Worm (Caenorhabditis elegans) whole organism, L1 larva: Measurements from ENCODE around the gene ZK643.2.

Experiments
- C16A3.4 ChIP-seq: fragments of 150-350 bp; optimal IDR thresholded peaks from 2 replicates; lab custom pipeline; 2014; ENCODE audit warnings: missing biosample characterization, missing genetic modification characterization
- C34B4.2 ChIP-seq: sonication (generic microtip); optimal IDR thresholded peaks from 2 replicates; lab custom pipeline; 2017; ENCODE audit warnings: mild to moderate bottlenecking, missing genetic modification characterization, missing compliant biosample characterization
- F16B12.6 ChIP-seq: fragments of 150-350 bp; optimal IDR thresholded peaks from 2 replicates; lab custom pipeline; 2014; ENCODE audit warnings: missing biosample characterization, missing genetic modification characterization
- Y116A8C.19 ChIP-seq: sonication (generic microtip); optimal IDR thresholded peaks from 2 replicates; lab custom pipeline; 2016; ENCODE audit warnings: missing compliant biosample characterization, missing genetic modification characterization, borderline replicate concordance
- aha-1 ChIP-seq: fragments of 150-350 bp; optimal IDR thresholded peaks from 2 replicates; lab custom pipeline; 2014; ENCODE audit warnings: missing biosample characterization, missing genetic modification characterization
- alr-1 ChIP-seq: fragments of 200-800 bp; sonication (Bioruptor generic); optimal IDR thresholded peaks from 2 replicates; lab custom pipeline; 2018; ENCODE audit warnings: borderline replicate concordance, mild to moderate bottlenecking, missing genetic modification characterization, missing compliant biosample characterization
- aly-2 ChIP-seq: fragments of 150-350 bp; optimal IDR thresholded peaks from 2 replicates; lab custom pipeline; 2014; ENCODE audit warnings: missing biosample characterization, missing genetic modification characterization
- ama-1 ChIP-seq: fragments of 150-350 bp; optimal IDR thresholded peaks from 2 replicates; lab custom pipeline; 2014
- blmp-1 ChIP-seq: fragments of 150-350 bp; optimal IDR thresholded peaks from 2 replicates; lab custom pipeline; 2014; ENCODE audit warnings: missing biosample characterization, missing genetic modification characterization
- ceh-63 ChIP-seq: fragments of 200-800 bp; sonication (Bioruptor generic); optimal IDR thresholded peaks from 2 replicates; lab custom pipeline; 2018; ENCODE audit warnings: mild to moderate bottlenecking, missing genetic modification characterization, missing compliant biosample characterization
- ceh-88 ChIP-seq: fragments of 200-800 bp; sonication (Bioruptor generic); IDR thresholded peaks from 2 replicates; pipeline ENCODE4 v1.3.6; 2022; ENCODE audit warnings: missing genetic modification characterization, missing compliant biosample characterization
- ceh-90 ChIP-seq: sonication (generic microtip); optimal IDR thresholded peaks from 2 replicates; lab custom pipeline; 2016; ENCODE audit warnings: missing genetic modification characterization, missing compliant biosample characterization
- dpl-1 ChIP-seq, 3 experiments: fragments of 150-350 bp in 2 of 3; sonication (generic microtip) in 1 of 3; optimal IDR thresholded peaks; 2 replicates each; lab custom pipeline; 2014 to 2017; ENCODE audit warnings: missing biosample characterization in 3 of 3, missing genetic modification characterization in 3 of 3, missing genetic modification reagents in 3 of 3
- efl-1 ChIP-seq, 4 experiments: fragments of 150-350 bp; optimal IDR thresholded peaks in 3 of 4; peaks in 1 of 4; 1 replicate in 1 of 4; 2 replicates in 3 of 4; lab custom pipeline; 2014; ENCODE audit warnings: missing biosample characterization in 2 of 4, missing genetic modification characterization in 2 of 4, missing genetic modification reagents in 2 of 4
- efl-3 ChIP-seq: fragments of 200-800 bp; sonication (Bioruptor generic); optimal IDR thresholded peaks from 2 replicates; lab custom pipeline; 2018; ENCODE audit warnings: mild to moderate bottlenecking, missing genetic modification characterization, missing compliant biosample characterization
- elt-3 ChIP-seq, 6 experiments: fragments of 150-350 bp in 1 of 6; sonication (generic microtip); optimal IDR thresholded peaks; 2 replicates each; lab custom pipeline; 2017 to 2018; ENCODE audit warnings: missing biosample characterization in 6 of 6, missing genetic modification characterization in 6 of 6, inconsistent platforms in 1 of 6
- ets-5 ChIP-seq: fragments of 200-800 bp; sonication (Bioruptor generic); IDR thresholded peaks from 2 replicates; pipeline ENCODE4 v1.3.6; 2022; ENCODE audit warnings: missing genetic modification characterization, missing compliant biosample characterization
- fkh-10 ChIP-seq: sonication (generic microtip); optimal IDR thresholded peaks from 2 replicates; lab custom pipeline; 2017; ENCODE audit warnings: missing biosample characterization, missing genetic modification reagents, missing genetic modification characterization
- grh-1 ChIP-seq: fragments of 200-800 bp; sonication (Bioruptor generic); IDR thresholded peaks from 2 replicates; pipeline ENCODE4 v1.3.6; 2022; ENCODE audit warnings: missing genetic modification reagents, missing genetic modification characterization, missing compliant biosample characterization
- isw-1 ChIP-seq: fragments of 200-800 bp; sonication (Bioruptor generic); IDR thresholded peaks from 2 replicates; pipeline ENCODE4 v1.3.6; 2022; ENCODE audit warnings: missing genetic modification characterization, missing compliant biosample characterization
- jun-1 ChIP-seq: fragments of 150-350 bp; optimal IDR thresholded peaks from 2 replicates; lab custom pipeline; 2014; ENCODE audit warnings: missing biosample characterization, missing genetic modification reagents, missing genetic modification characterization
- lin-14 ChIP-seq: fragments of 200-800 bp; sonication (Bioruptor generic); optimal IDR thresholded peaks from 2 replicates; lab custom pipeline; 2018; ENCODE audit warnings: mild to moderate bottlenecking, missing genetic modification characterization, moderate library complexity, missing compliant biosample characterization
- lin-35 ChIP-seq, 2 experiments: fragments of 150-350 bp; optimal IDR thresholded peaks; 2 replicates each; lab custom pipeline; 2014; ENCODE audit warnings: missing biosample characterization in 2 of 2, missing genetic modification characterization in 2 of 2, missing genetic modification reagents in 2 of 2
- lir-3 ChIP-seq: sonication (generic microtip); optimal IDR thresholded peaks from 2 replicates; lab custom pipeline; 2016; ENCODE audit warnings: mild to moderate bottlenecking, missing genetic modification characterization, moderate library complexity, missing compliant biosample characterization; ENCODE audit not compliant: poor library complexity
- mdl-1 ChIP-seq, 2 experiments: fragments of 150-350 bp; optimal IDR thresholded peaks; 2 replicates each; lab custom pipeline; 2014 to 2017; ENCODE audit warnings: missing biosample characterization in 2 of 2, missing genetic modification characterization in 2 of 2, inconsistent platforms in 1 of 2
- mef-2 ChIP-seq: fragments of 150-350 bp; optimal IDR thresholded peaks from 2 replicates; lab custom pipeline; 2014; ENCODE audit warnings: missing biosample characterization, missing genetic modification characterization
- mep-1 ChIP-seq: fragments of 150-350 bp; optimal IDR thresholded peaks from 2 replicates; lab custom pipeline; 2014; ENCODE audit warnings: missing biosample characterization, missing genetic modification characterization
- nhr-19 ChIP-seq: fragments of 200-800 bp; sonication (Bioruptor generic); conservative IDR thresholded peaks from 2 replicates; pipeline ENCODE4 v1.3.6; 2022; ENCODE audit warnings: missing genetic modification characterization, missing compliant biosample characterization
- nhr-20 ChIP-seq: sonication (generic microtip); optimal IDR thresholded peaks from 2 replicates; lab custom pipeline; 2016; ENCODE audit warnings: mild to moderate bottlenecking, missing genetic modification characterization, missing compliant biosample characterization
- nhr-28 ChIP-seq: fragments of 150-350 bp; optimal IDR thresholded peaks from 2 replicates; lab custom pipeline; 2014; ENCODE audit warnings: missing biosample characterization, missing genetic modification characterization
- nhr-47 ChIP-seq: sonication (generic microtip); optimal IDR thresholded peaks from 2 replicates; lab custom pipeline; 2016; ENCODE audit warnings: mild to moderate bottlenecking, missing genetic modification characterization, moderate library complexity, missing compliant biosample characterization
- nhr-71 ChIP-seq: sonication (generic microtip); optimal IDR thresholded peaks from 2 replicates; lab custom pipeline; 2016; ENCODE audit warnings: mild to moderate bottlenecking, missing genetic modification characterization, moderate library complexity, missing compliant biosample characterization
- nhr-84 ChIP-seq: sonication (generic microtip); optimal IDR thresholded peaks from 2 replicates; lab custom pipeline; 2017; ENCODE audit warnings: missing biosample characterization, missing genetic modification characterization
- pqm-1 ChIP-seq: sonication (generic microtip); optimal IDR thresholded peaks from 3 replicates; lab custom pipeline; 2017; ENCODE audit warnings: missing biosample characterization, missing genetic modification characterization
- skn-1 ChIP-seq: fragments of 150-350 bp; optimal IDR thresholded peaks from 2 replicates; lab custom pipeline; 2014; ENCODE audit warnings: missing biosample characterization, missing genetic modification characterization
- snu-23 ChIP-seq: sonication (generic microtip); optimal IDR thresholded peaks from 2 replicates; lab custom pipeline; 2016; ENCODE audit warnings: missing genetic modification characterization, missing compliant biosample characterization
- sup-37 ChIP-seq: fragments of 200-800 bp; sonication (Bioruptor generic); optimal IDR thresholded peaks from 2 replicates; lab custom pipeline; 2018; ENCODE audit warnings: mild to moderate bottlenecking, missing genetic modification characterization, missing compliant biosample characterization
- swsn-7 ChIP-seq: sonication (generic microtip); optimal IDR thresholded peaks from 2 replicates; lab custom pipeline; 2016; ENCODE audit warnings: missing genetic modification characterization, missing compliant biosample characterization
- tbx-2 ChIP-seq: sonication (generic microtip); optimal IDR thresholded peaks from 2 replicates; lab custom pipeline; 2016; ENCODE audit warnings: missing genetic modification characterization, missing compliant biosample characterization
- unc-130 ChIP-seq: fragments of 150-350 bp; optimal IDR thresholded peaks from 2 replicates; lab custom pipeline; 2017; ENCODE audit warnings: missing biosample characterization, missing genetic modification characterization, inconsistent platforms
- unc-62 ChIP-seq: fragments of 150-350 bp; optimal IDR thresholded peaks from 2 replicates; lab custom pipeline; 2014; ENCODE audit warnings: missing biosample characterization, missing genetic modification reagents, missing genetic modification characterization
- unc-98 ChIP-seq: fragments of 200-800 bp; sonication (Bioruptor generic); IDR thresholded peaks from 2 replicates; pipeline ENCODE4 v1.3.6; 2022; ENCODE audit warnings: missing genetic modification characterization, missing compliant biosample characterization
- vab-15 ChIP-seq: sonication (generic microtip); optimal IDR thresholded peaks from 2 replicates; lab custom pipeline; 2017; ENCODE audit warnings: missing genotype, mild to moderate bottlenecking, missing genetic modification characterization, missing compliant biosample characterization
- xbp-1 ChIP-seq: sonication (generic microtip); optimal IDR thresholded peaks from 2 replicates; lab custom pipeline; 2016; ENCODE audit warnings: missing genetic modification characterization, missing compliant biosample characterization
- ztf-11 ChIP-seq, 2 experiments: sonication (generic microtip); optimal IDR thresholded peaks; 2 replicates each; lab custom pipeline; 2016 to 2017; ENCODE audit warnings: missing genetic modification characterization in 2 of 2, missing biosample characterization in 1 of 2, missing compliant biosample characterization in 1 of 2
- ztf-4 ChIP-seq: fragments of 150-350 bp; optimal IDR thresholded peaks from 2 replicates; lab custom pipeline; 2014; ENCODE audit warnings: missing biosample characterization, missing genetic modification characterization

ZK643.2 gene

ce11 chrIII:8956146-8956646 lies at the start of gene ZK643.2, which contains the start of gene ZK643.5 (continued):
- TF ChIP-seq C16A3.4 (tag; lab: Kevin White, UChicago) = peak; percentile 66
- peak; percentile 72 for TF ChIP-seq tbx-2
- TF ChIP-seq nhr-84 (tag; lab: Kevin White, UChicago) = no peak
- TF ChIP-seq mdl-1 (tag; optimal IDR thresholded peaks at IDR 0.05; lab: Kevin White, UChicago) = peak in 1 of 2 experiments; percentile 67
- TF ChIP-seq blmp-1 = peak; percentile 70
- peak in 1 of 6 experiments; percentile 56 for TF ChIP-seq elt-3 (tag; optimal IDR thresholded peaks at IDR 0.05; lab: Kevin White, UChicago)
- peak; percentile 75 to 86 (median 79) for TF ChIP-seq dpl-1 (GFP tag; optimal IDR thresholded peaks at IDR 0.05; lab: Kevin White, UChicago)
- TF ChIP-seq unc-130 (tag; lab: Kevin White, UChicago) = peak; percentile 26
- TF ChIP-seq lin-35 (GFP tag; optimal IDR thresholded peaks at IDR 0.05; lab: Kevin White, UChicago) = peak; percentile 76 to 90
- TF ChIP-seq ztf-4 (tag; lab: Kevin White, UChicago) = peak; percentile 11
- peak; percentile 63 for TF ChIP-seq nhr-19
- no peak for TF ChIP-seq unc-98 (GFP tag; lab: Robert Waterston, UW)
- peak; percentile 73 for TF ChIP-seq xbp-1
- TF ChIP-seq jun-1 (tag; lab: Kevin White, UChicago) = no peak
- TF ChIP-seq ceh-63 (GFP tag; lab: Kevin White, UChicago) = no peak
- peak; percentile 57 to 79 for TF ChIP-seq efl-1 (optimal IDR thresholded peaks at IDR 0.05; lab: Kevin White, UChicago)
- TF ChIP-seq efl-1 (GFP tag; optimal IDR thresholded peaks at IDR 0.05 in 1 of 2; lab: Kevin White, UChicago) = peak; percentile 82 to 96
- TF ChIP-seq Y116A8C.19 = no peak
- no peak for TF ChIP-seq C34B4.2 (tag; lab: Kevin White, UChicago)
- TF ChIP-seq nhr-71 = peak; percentile 80
- no peak for TF ChIP-seq ceh-88 (GFP tag; lab: Robert Waterston, UW)
- TF ChIP-seq mef-2 (tag; lab: Kevin White, UChicago) = no peak
- TF ChIP-seq fkh-10 (GFP tag; lab: Kevin White, UChicago) = no peak
- TF ChIP-seq lir-3 (tag; lab: Kevin White, UChicago) = peak; percentile 68
- TF ChIP-seq unc-62 (GFP tag; lab: Kevin White, UChicago) = no peak
- TF ChIP-seq ceh-90 = no peak
- TF ChIP-seq F16B12.6 (tag; lab: Kevin White, UChicago) = peak; percentile 87
- no peak for TF ChIP-seq ets-5 (GFP tag; lab: Robert Waterston, UW)
- peak; percentile 74 for TF ChIP-seq nhr-20 (tag; lab: Kevin White, UChicago)
- TF ChIP-seq mep-1 (tag; lab: Kevin White, UChicago) = peak; percentile 72
- TF ChIP-seq ama-1 (lab: Kevin White, UChicago) = no peak
- peak in 1 of 2 experiments; percentile 7 for TF ChIP-seq ztf-11 (tag; optimal IDR thresholded peaks at IDR 0.05; lab: Kevin White, UChicago)

DNA sequence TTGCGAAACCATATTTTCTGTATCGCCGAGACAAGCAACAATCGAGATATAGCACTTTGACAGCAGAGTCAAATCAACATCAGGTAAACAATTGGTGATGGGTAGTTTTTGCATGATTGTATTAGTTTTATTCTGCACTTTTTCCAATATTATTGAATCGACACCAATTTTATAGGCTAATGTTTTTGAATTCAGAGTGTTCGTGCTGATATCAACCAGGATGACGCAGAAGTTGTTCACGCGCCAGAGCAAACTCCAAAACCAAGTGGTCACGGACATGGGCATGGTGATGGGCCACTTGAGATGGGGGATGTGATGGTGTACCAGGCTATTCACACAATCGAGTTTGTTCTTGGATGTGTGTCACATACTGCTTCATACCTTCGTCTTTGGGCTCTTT lies 46.2 kb upstream of the ZK643.2 start:
- TF ChIP-seq sup-37 (no peak), elt-3 (tag; optimal IDR thresholded peaks at IDR 0.05; lab: Kevin White, UChicago) (no peak), skn-1 (no peak), vab-15 (tag; lab: Kevin White, UChicago) (no peak), nhr-28 (tag; lab: Kevin White, UChicago) (no peak), aly-2 (no peak)

DNA sequence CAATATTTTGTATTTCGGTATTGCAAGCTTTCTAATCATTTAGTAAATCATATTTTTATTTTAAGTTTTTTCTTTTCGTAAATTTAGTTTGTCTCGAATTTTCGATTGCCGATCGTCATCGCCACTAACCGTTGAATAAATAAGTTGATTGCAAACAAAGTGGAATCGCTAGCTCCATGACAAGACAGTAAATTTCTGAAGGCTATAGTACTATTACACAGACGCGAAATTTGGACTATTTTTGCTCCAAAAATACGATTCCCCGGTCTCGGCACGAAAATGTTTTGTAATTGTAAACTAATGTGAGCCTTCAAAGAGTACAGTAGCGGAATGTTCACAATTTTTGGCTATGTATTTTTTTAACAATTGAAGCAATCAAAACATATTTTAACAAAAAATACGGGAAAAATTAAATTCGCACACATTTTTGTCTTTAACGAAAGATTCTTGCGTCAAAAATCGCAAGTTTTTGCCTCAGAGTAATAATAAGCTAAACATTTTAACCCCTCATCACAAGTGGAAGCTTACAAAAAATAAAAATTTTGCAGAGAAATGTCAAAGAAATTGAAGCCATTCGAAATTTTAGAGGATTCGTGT lies 44.6 kb upstream of the ZK643.2 start, which contains the start of gene tpk-1:
TSS of gene tpk-1 (plus strand) at position 547 of the 597 bp plus-strand sequence.
- no peak for TF ChIP-seq pqm-1
- TF ChIP-seq unc-98 (GFP tag; lab: Robert Waterston, UW) = no peak
- no peak for TF ChIP-seq nhr-28 (tag; lab: Kevin White, UChicago)
- TF ChIP-seq Y116A8C.19 = no peak
- no peak for TF ChIP-seq efl-3
- no peak for TF ChIP-seq mef-2 (tag; lab: Kevin White, UChicago)
- TF ChIP-seq isw-1 (GFP tag; lab: Robert Waterston, UW) = no peak
- no peak for TF ChIP-seq swsn-7 (tag; lab: Kevin White, UChicago)
- no peak for TF ChIP-seq aha-1 (tag; lab: Kevin White, UChicago)
- no peak for TF ChIP-seq alr-1 (tag; lab: Kevin White, UChicago)
- TF ChIP-seq C16A3.4 (tag; lab: Kevin White, UChicago) = no peak
- no peak for TF ChIP-seq nhr-47 (tag; lab: Kevin White, UChicago)
- TF ChIP-seq blmp-1 = no peak
- TF ChIP-seq snu-23 (GFP tag; lab: Kevin White, UChicago) = no peak
- TF ChIP-seq lin-14 (GFP tag; lab: Kevin White, UChicago) = no peak
- no peak for TF ChIP-seq ceh-63 (GFP tag; lab: Kevin White, UChicago)
- no peak for TF ChIP-seq ceh-88 (GFP tag; lab: Robert Waterston, UW)
- no peak for TF ChIP-seq grh-1 (GFP tag; lab: Robert Waterston, UW)
